Worm (Caenorhabditis elegans): ENCODE measurements around the gene cest-25.
"Not testable (repeated sequence)": the region's sequence is repeated elsewhere in the genome, so short reads cannot be mapped to it uniquely, and the experiment has no call there.

The cest-25 gene

ce11 chrIII:2710211-2710610 lies 29.1 kb downstream of the cest-25 start:
- no peak for TF ChIP-seq F22D6.2 (tag; optimal IDR thresholded peaks at IDR 0.05)
- no peak for TF ChIP-seq hsf-1 (GFP tag; IDR thresholded peaks at IDR 0.05)
- no peak for TF ChIP-seq nfyb-1 (GFP tag; IDR thresholded peaks at IDR 0.05)
- no peak for TF ChIP-seq tbp1 (GFP tag; optimal IDR thresholded peaks at IDR 0.05)
- no peak for TF ChIP-seq nhr-27 (tag; optimal IDR thresholded peaks at IDR 0.05)
- no peak for TF ChIP-seq C06A6.2 (GFP tag; conservative IDR thresholded peaks at IDR 0.05)
- peak; percentile 58 for TF ChIP-seq madf-6 (GFP tag; IDR thresholded peaks at IDR 0.05)
- no peak for TF ChIP-seq aptf-3 (GFP tag; IDR thresholded peaks at IDR 0.05)

ce11 chrIII:2700637-2701036 lies 38.7 kb downstream of the cest-25 start, which contains the start of gene set-27:
Gene set-27, plus strand, starts transcription at chrIII:2700937.
- TF ChIP-seq xnd-1 (tag; optimal IDR thresholded peaks at IDR 0.05): no peak
- TF ChIP-seq lsl-1 (GFP tag; optimal IDR thresholded peaks at IDR 0.05): no peak
- TF ChIP-seq bed-2 (GFP tag; IDR thresholded peaks at IDR 0.05): no peak
- TF ChIP-seq nhr-27 (tag; optimal IDR thresholded peaks at IDR 0.05): no peak
- TF ChIP-seq nfya-2 (GFP tag; IDR thresholded peaks at IDR 0.05): no peak
- TF ChIP-seq ceh-79 (tag; optimal IDR thresholded peaks at IDR 0.05): no peak
- TF ChIP-seq lir-1 (GFP tag; conservative IDR thresholded peaks at IDR 0.05): no peak
- TF ChIP-seq ztf-26 (tag; optimal IDR thresholded peaks at IDR 0.05): no peak
- TF ChIP-seq ceh-58 (GFP tag; IDR thresholded peaks at IDR 0.05): no peak
- no peak for TF ChIP-seq ceh-40 (GFP tag; IDR thresholded peaks at IDR 0.05)
- TF ChIP-seq Y67H2A.10 (GFP tag; conservative IDR thresholded peaks at IDR 0.05): no peak
- no peak for TF ChIP-seq gei-17 (GFP tag; optimal IDR thresholded peaks at IDR 0.05)
- TF ChIP-seq T07F8.4 (tag; optimal IDR thresholded peaks at IDR 0.05): no peak
- TF ChIP-seq F49E8.2 (tag; optimal IDR thresholded peaks at IDR 0.05; ENCODE audit: insufficient read depth): no peak

- not testable (repeated sequence) for TF ChIP-seq lag-1 (GFP tag; IDR thresholded peaks at IDR 0.05); aptf-2 (GFP tag; conservative IDR thresholded peaks at IDR 0.05); athp-1 (tag; optimal IDR thresholded peaks at IDR 0.05)
Measured at ce11 chrIII:2699363-2699762, 40.0 kb downstream of the cest-25 start, which contains the start of gene cox-6B. Gene cox-6B, plus strand, starts transcription at chrIII:2699663.

- TF ChIP-seq mcd-1 (GFP tag; IDR thresholded peaks at IDR 0.05) (peak; percentile 89), madf-6 (GFP tag; IDR thresholded peaks at IDR 0.05) (peak; percentile 53; the same call in 1 of the 2 replicates), ceh-27 (GFP tag; optimal IDR thresholded peaks at IDR 0.05) (no peak), athp-1 (tag; optimal IDR thresholded peaks at IDR 0.05) (no peak), D2030.7 (GFP tag; IDR thresholded peaks at IDR 0.05) (0 out of 2 replicates have a peak, but pooled peaks have one; percentile 23), lsl-1 (GFP tag; optimal IDR thresholded peaks at IDR 0.05) (peak; percentile 26), F33H1.4 (GFP tag; IDR thresholded peaks at IDR 0.05) (peak; percentile 54; the same call in 1 of the 2 replicates), ztf-28 (GFP tag; IDR thresholded peaks at IDR 0.05) (no peak), hmg-1.2 (GFP tag; IDR thresholded peaks at IDR 0.05) (peak; percentile 98)
Measured at ce11 chrIII:2698740-2699139, 40.6 kb downstream of the cest-25 start, which contains the start of gene slc-30A9. Gene slc-30A9, minus strand, starts transcription at chrIII:2698817.

ce11 chrIII:2687412-2687811 lies 51.9 kb downstream of the cest-25 start:
- TF ChIP-seq cebp-1 (GFP tag; IDR thresholded peaks at IDR 0.05): no peak
- TF ChIP-seq cebp-1 (tag; optimal IDR thresholded peaks at IDR 0.05): peak; percentile 9
- no peak for TF ChIP-seq mxl-1 (tag; optimal IDR thresholded peaks at IDR 0.05)
- TF ChIP-seq nhr-80 (tag; optimal IDR thresholded peaks at IDR 0.05): peak; percentile 71
